Fruit fly (Drosophila melanogaster) whole organism, embryonic: Measurements from ENCODE around the gene CG15395.

ENCODE experiments used
- Sox100B ChIP-seq: fragments of 200-800 bp; sonication (Bioruptor generic); optimal IDR thresholded peaks from 3 replicates; lab custom pipeline; 2018; ENCODE audit warnings: missing biosample characterization, mild to moderate bottlenecking, missing genetic modification characterization
- Trl ChIP-seq, 3 experiments: fragments of >200 bp in 2 of 3; fragments of 200-800 bp in 1 of 3; sonication (Bioruptor generic) in 1 of 3; optimal IDR thresholded peaks; 2 replicates in 1 of 3; 3 replicates in 2 of 3; lab custom pipeline; 2016 to 2017; ENCODE audit warnings: missing biosample characterization in 1 of 3, missing genetic modification characterization in 1 of 3
- YL-1 ChIP-seq: fragments of 200-800 bp; sonication (Bioruptor generic); optimal IDR thresholded peaks from 3 replicates; lab custom pipeline; 2017; ENCODE audit warnings: missing biosample characterization, mild to moderate bottlenecking, missing genetic modification characterization
- ewg ChIP-seq: fragments of 200-800 bp; sonication (Bioruptor generic); optimal IDR thresholded peaks from 3 replicates; lab custom pipeline; 2017; ENCODE audit warnings: mild to moderate bottlenecking, missing biosample characterization, missing genetic modification reagents, missing genetic modification characterization
- insv ChIP-seq, 2 experiments: fragments of 200-800 bp; sonication (Bioruptor generic); optimal IDR thresholded peaks; 3 replicates each; lab custom pipeline; 2016 to 2018; ENCODE audit warnings: missing biosample characterization in 2 of 2, missing genetic modification characterization in 2 of 2
- pb ChIP-seq: fragments of 200-800 bp; sonication (Bioruptor generic); optimal IDR thresholded peaks from 3 replicates; lab custom pipeline; 2016; ENCODE audit warnings: missing biosample characterization, missing genetic modification characterization

dm6 chr2L:2584461-2585056 is 25.2 kb upstream of the CG15395 start:
- TF ChIP-seq Sox100B (GFP tag; lab: Kevin White, UChicago) (no peak), YL-1 (GFP tag; lab: Kevin White, UChicago) (no peak), pb (GFP tag; lab: Kevin White, UChicago) (no peak), ewg (GFP tag; lab: Kevin White, UChicago) (no peak), insv (GFP tag; optimal IDR thresholded peaks at IDR 0.05; lab: Kevin White, UChicago) (no peak), Trl (optimal IDR thresholded peaks at IDR 0.05; lab: Kevin White, UChicago) (no peak), Trl (GFP tag; optimal IDR thresholded peaks at IDR 0.05; lab: Kevin White, UChicago) (no peak)
